Worm (Caenorhabditis elegans): Measurements from ENCODE around the gene str-205.

Gene str-205

ce11 chrV:4920690-4921152 lies 9.0 kb downstream of the str-205 start, which contains the start of the genes C02E7.8 and srh-23:
C02E7.8 (minus strand) TSS chrV:4920790.
srh-23 (plus strand) TSS chrV:4921102.
- no peak for TF ChIP-seq ceh-58 (GFP tag; IDR thresholded peaks at IDR 0.05)

- TF ChIP-seq ceh-40 (GFP tag; IDR thresholded peaks at IDR 0.05) (no peak), F33H1.4 (GFP tag; IDR thresholded peaks at IDR 0.05) (no peak), B0261.1 (tag; optimal IDR thresholded peaks at IDR 0.05) (no peak), hsf-1 (GFP tag; IDR thresholded peaks at IDR 0.05) (0 out of 2 replicates have a peak, but pooled peaks have one; percentile 29)
Measured at ce11 chrV:4918664-4919257, 11.0 kb downstream of the str-205 start, which contains the start of gene C02E7.6. C02E7.6 (plus strand) TSS chrV:4919207.

- peak; percentile 46; the same call in 1 of the 2 replicates for TF ChIP-seq egrh-3 (GFP tag; IDR thresholded peaks at IDR 0.05)
- no peak for TF ChIP-seq T26A5.8 (tag; optimal IDR thresholded peaks at IDR 0.05)
- no peak for TF ChIP-seq ZK185.1 (tag; optimal IDR thresholded peaks at IDR 0.05; ENCODE audit: poor library complexity, severe bottlenecking)
- no peak for TF ChIP-seq pha-4 (tag; optimal IDR thresholded peaks at IDR 0.05)
- no peak for TF ChIP-seq D2030.7 (GFP tag; IDR thresholded peaks at IDR 0.05)
- TF ChIP-seq gei-17 (GFP tag; optimal IDR thresholded peaks at IDR 0.05) = no peak
- TF ChIP-seq tbp1 (GFP tag; optimal IDR thresholded peaks at IDR 0.05) = no peak
- TF ChIP-seq him-1 (tag; optimal IDR thresholded peaks at IDR 0.05) = no peak
- TF ChIP-seq zfh-2 (GFP tag; conservative IDR thresholded peaks at IDR 0.05) = peak; percentile 74
- TF ChIP-seq mel-28 (tag; optimal IDR thresholded peaks at IDR 0.05; ENCODE audit: borderline replicate concordance) = no peak
- no peak for TF ChIP-seq ztf-6 (GFP tag; IDR thresholded peaks at IDR 0.05)
Measured at ce11 chrV:4918091-4918624, 11.6 kb downstream of the str-205 start, which contains the start of gene C02E7.7. C02E7.7 (minus strand) TSS chrV:4918574.

- TF ChIP-seq tbx-9 (tag; optimal IDR thresholded peaks at IDR 0.05; ENCODE audit: borderline replicate concordance) = no peak
- no peak for TF ChIP-seq ccch-3 (GFP tag; optimal IDR thresholded peaks at IDR 0.05)
- no peak for TF ChIP-seq lin-26 (GFP tag; IDR thresholded peaks at IDR 0.05)
- no peak for TF ChIP-seq ets-4 (GFP tag; optimal IDR thresholded peaks at IDR 0.05)
- no peak for TF ChIP-seq lsl-1 (GFP tag; optimal IDR thresholded peaks at IDR 0.05)
- no peak for TF ChIP-seq madf-6 (GFP tag; IDR thresholded peaks at IDR 0.05)
- peak; percentile 37 for TF ChIP-seq nhr-80 (tag; optimal IDR thresholded peaks at IDR 0.05)
- no peak for TF ChIP-seq K12H6.12 (tag; optimal IDR thresholded peaks at IDR 0.05)
Measured at ce11 chrV:4914879-4915278, 14.9 kb downstream of the str-205 start, which contains the start of gene H23N18.6. H23N18.6 (minus strand) TSS chrV:4915079.

- TF ChIP-seq snpc-4 (GFP tag; optimal IDR thresholded peaks at IDR 0.05) (no peak), snpc-4 (tag; optimal IDR thresholded peaks at IDR 0.05) (peak in 2 of 4 experiments; percentile 54 to 80), nhr-27 (tag; optimal IDR thresholded peaks at IDR 0.05) (no peak)
Measured at ce11 chrV:4913853-4914252, 15.9 kb downstream of the str-205 start.

ce11 chrV:4912313-4912712 lies 17.4 kb downstream of the str-205 start, which contains the start of gene H23N18.5:
H23N18.5 (minus strand) TSS chrV:4912381.
- TF ChIP-seq B0019.2 (GFP tag; conservative IDR thresholded peaks at IDR 0.05) (no peak), madf-3 (GFP tag; IDR thresholded peaks at IDR 0.05) (no peak), madf-10 (tag; optimal IDR thresholded peaks at IDR 0.05) (no peak), nhr-120 (GFP tag; IDR thresholded peaks at IDR 0.05) (no peak), F33H1.4 (GFP tag; IDR thresholded peaks at IDR 0.05) (no peak), nhr-80 (tag; optimal IDR thresholded peaks at IDR 0.05) (no peak), aptf-3 (GFP tag; IDR thresholded peaks at IDR 0.05) (no peak), lin-26 (GFP tag; IDR thresholded peaks at IDR 0.05) (no peak), sptf-2 (GFP tag; optimal IDR thresholded peaks at IDR 0.05) (no peak), nfya-1 (tag; optimal IDR thresholded peaks at IDR 0.05; ENCODE audit: borderline replicate concordance, insufficient read depth) (no peak), nfya-2 (GFP tag; IDR thresholded peaks at IDR 0.05) (no peak), ceh-91 (GFP tag; IDR thresholded peaks at IDR 0.05) (no peak), ZK185.1 (tag; optimal IDR thresholded peaks at IDR 0.05; ENCODE audit: poor library complexity, severe bottlenecking) (no peak), lin-54 (GFP tag; optimal IDR thresholded peaks at IDR 0.05) (no peak), egl-44 (GFP tag; IDR thresholded peaks at IDR 0.05) (no peak), F22D6.2 (tag; optimal IDR thresholded peaks at IDR 0.05) (no peak), Y53G8AR.9 (GFP tag; conservative IDR thresholded peaks at IDR 0.05) (no peak)

Data from whole organism, young adult.